Fruit fly (Drosophila melanogaster): ENCODE measurements around the gene Tmc.

- TF ChIP-seq bab1 (GFP tag; optimal IDR thresholded peaks at IDR 0.05) (no peak), CG11617 (GFP tag; optimal IDR thresholded peaks at IDR 0.05) (no peak), pad (GFP tag; optimal IDR thresholded peaks at IDR 0.05) (no peak), CG7045 (GFP tag; optimal IDR thresholded peaks at IDR 0.05) (no peak), tj (GFP tag; optimal IDR thresholded peaks at IDR 0.05) (peak; percentile 78)
These were observed 46.5 kb upstream of the Tmc start for dm6 chr3L:9550873-9551580.
